Fruit fly (Drosophila melanogaster) whole organism, pupa: ENCODE data around the gene CG9107.

Source experiments
- CG15710 ChIP-seq: fragments of 200-800 bp; sonication (Bioruptor generic); optimal IDR thresholded peaks from 2 replicates; lab custom pipeline; 2018; ENCODE audit warnings: missing biosample characterization, mild to moderate bottlenecking, missing genetic modification characterization, moderate library complexity
- EcR ChIP-seq: fragments of 200-800 bp; sonication (Bioruptor generic); optimal IDR thresholded peaks from 3 replicates; lab custom pipeline; 2019; ENCODE audit warnings: missing biosample characterization, missing genetic modification characterization, mild to moderate bottlenecking, moderate library complexity, missing genetic modification reagents
- Pif1A ChIP-seq: fragments of 200-800 bp; sonication (Bioruptor generic); optimal IDR thresholded peaks from 3 replicates; lab custom pipeline; 2016; ENCODE audit warnings: missing biosample characterization, missing genetic modification characterization
- gl ChIP-seq: fragments of 200-800 bp; sonication (Bioruptor generic); optimal IDR thresholded peaks from 2 replicates; lab custom pipeline; 2018; ENCODE audit warnings: missing biosample characterization, mild to moderate bottlenecking, missing genetic modification characterization

dm6 chr2L:6073894-6074293 lies 49.6 kb upstream of the CG9107 start:
- TF ChIP-seq Pif1A (GFP tag; lab: Kevin White, UChicago), result no peak
- TF ChIP-seq EcR, result no peak
- no peak for TF ChIP-seq gl (tag; lab: Kevin White, UChicago)
- TF ChIP-seq CG15710 (tag; lab: Kevin White, UChicago), result no peak
